Worm (Caenorhabditis elegans) whole organism, L4 larva: ENCODE data around the gene piit-1.

Source experiments
- D1046.2 ChIP-seq: fragments of 200-800 bp; sonication (Bioruptor generic); IDR thresholded peaks from 2 replicates; pipeline ENCODE4 v1.3.6; 2022; ENCODE audit warnings: missing genetic modification characterization, missing compliant biosample characterization
- F26F4.8 ChIP-seq: fragments of 200-800 bp; sonication (Bioruptor generic); conservative IDR thresholded peaks from 2 replicates; pipeline ENCODE4 v1.3.6; 2022; ENCODE audit warnings: missing genetic modification characterization, missing compliant biosample characterization
- F37D6.2 ChIP-seq: sonication (generic microtip); optimal IDR thresholded peaks from 2 replicates; lab custom pipeline; 2016; ENCODE audit warnings: mild to moderate bottlenecking, missing genetic modification characterization, missing compliant biosample characterization
- T26A8.4 ChIP-seq: fragments of 200-800 bp; sonication (Bioruptor generic); IDR thresholded peaks from 2 replicates; pipeline ENCODE4 v1.3.6; 2022; ENCODE audit warnings: missing genetic modification characterization, missing compliant biosample characterization
- Y75B8A.6 ChIP-seq: fragments of 200-800 bp; sonication (Bioruptor generic); IDR thresholded peaks from 2 replicates; pipeline ENCODE4 v1.3.6; 2022; ENCODE audit warnings: missing genetic modification reagents, missing genetic modification characterization, missing compliant biosample characterization
- ZK337.2 ChIP-seq: fragments of 200-800 bp; sonication (Bioruptor generic); IDR thresholded peaks from 2 replicates; pipeline ENCODE4 v1.3.6; 2022; ENCODE audit warnings: missing genetic modification reagents, missing genetic modification characterization, missing compliant biosample characterization
- aha-1 ChIP-seq: fragments of 150-350 bp; peaks from one replicate; lab custom pipeline; 2014; ENCODE audit warnings: missing biosample characterization, missing genetic modification characterization
- ces-1 ChIP-seq: fragments of 150-350 bp; sonication (generic microtip); optimal IDR thresholded peaks from 4 replicates; lab custom pipeline; 2014; ENCODE audit warnings: missing biosample characterization, missing genetic modification reagents, missing genetic modification characterization
- ctbp-1 ChIP-seq: fragments of 200-800 bp; sonication (Bioruptor generic); IDR thresholded peaks from 2 replicates; pipeline ENCODE4 v1.3.6; 2022; ENCODE audit warnings: missing genetic modification reagents, missing genetic modification characterization, missing compliant biosample characterization
- daf-12 ChIP-seq: fragments of 150-350 bp; optimal IDR thresholded peaks from 2 replicates; lab custom pipeline; 2014; ENCODE audit warnings: missing biosample characterization, missing genetic modification reagents, missing genetic modification characterization
- dmd-6 ChIP-seq: fragments of 200-800 bp; sonication (Bioruptor generic); IDR thresholded peaks from 2 replicates; pipeline ENCODE4 v1.3.6; 2022; ENCODE audit warnings: missing genetic modification reagents, missing genetic modification characterization, missing compliant biosample characterization
- dmd-8 ChIP-seq: fragments of 200-800 bp; sonication (Bioruptor generic); IDR thresholded peaks from 2 replicates; pipeline ENCODE4 v1.3.6; 2022; ENCODE audit warnings: missing genetic modification characterization, missing compliant biosample characterization
- dmd-9 ChIP-seq: fragments of 200-800 bp; sonication (Bioruptor generic); IDR thresholded peaks from 2 replicates; pipeline ENCODE4 v1.3.6; 2022; ENCODE audit warnings: missing genetic modification reagents, missing genetic modification characterization, missing compliant biosample characterization
- dpl-1 ChIP-seq: fragments of 150-350 bp; optimal IDR thresholded peaks from 2 replicates; lab custom pipeline; 2014; ENCODE audit warnings: missing biosample characterization, missing genetic modification reagents, missing genetic modification characterization
- duxl-1 ChIP-seq: sonication (generic microtip); optimal IDR thresholded peaks from 2 replicates; lab custom pipeline; 2016; ENCODE audit warnings: mild to moderate bottlenecking, missing genetic modification characterization, moderate library complexity, missing compliant biosample characterization; ENCODE audit not compliant: poor library complexity
- egl-43 ChIP-seq: fragments of 200-800 bp; sonication (Bioruptor generic); IDR thresholded peaks from 2 replicates; pipeline ENCODE4 v1.3.6; 2022; ENCODE audit warnings: missing genetic modification reagents, missing genetic modification characterization, missing compliant biosample characterization
- fkh-10 ChIP-seq: fragments of 150-350 bp; optimal IDR thresholded peaks from 2 replicates; lab custom pipeline; 2014; ENCODE audit warnings: missing biosample characterization, missing genetic modification reagents, missing genetic modification characterization
- hif-1 ChIP-seq, 2 experiments: sonication (generic microtip); optimal IDR thresholded peaks; 2 replicates each; lab custom pipeline; 2016 to 2017; ENCODE audit warnings: missing compliant biosample characterization in 2 of 2, missing genetic modification characterization in 2 of 2, missing genetic modification reagents in 2 of 2, missing genotype in 2 of 2, mild to moderate bottlenecking in 1 of 2
- hlh-11 ChIP-seq: fragments of 200-800 bp; sonication (Bioruptor generic); optimal IDR thresholded peaks from 2 replicates; lab custom pipeline; 2018; ENCODE audit warnings: mild to moderate bottlenecking, missing genetic modification characterization, missing compliant biosample characterization
- hmg-1.1 ChIP-seq: fragments of 200-800 bp; sonication (Bioruptor generic); IDR thresholded peaks from 2 replicates; pipeline ENCODE4 v1.3.6; 2022; ENCODE audit warnings: missing genetic modification reagents, missing genetic modification characterization, missing compliant biosample characterization
- lim-7 ChIP-seq: fragments of 200-800 bp; sonication (Bioruptor generic); IDR thresholded peaks from 2 replicates; pipeline ENCODE4 v1.3.6; 2022; ENCODE audit warnings: missing genetic modification characterization, missing compliant biosample characterization
- lin-1 ChIP-seq: fragments of 200-800 bp; sonication (Bioruptor generic); IDR thresholded peaks from 2 replicates; pipeline ENCODE4 v1.3.6; 2022; ENCODE audit warnings: missing genetic modification reagents, missing genetic modification characterization, missing compliant biosample characterization
- lin-15B ChIP-seq: fragments of 150-350 bp; sonication (generic microtip); optimal IDR thresholded peaks from 3 replicates; lab custom pipeline; 2014; ENCODE audit warnings: missing biosample characterization, missing genetic modification characterization
- lin-29 ChIP-seq: fragments of 200-800 bp; sonication (Bioruptor generic); IDR thresholded peaks from 2 replicates; pipeline ENCODE4 v1.3.6; 2022; ENCODE audit warnings: missing genetic modification reagents, missing genetic modification characterization, missing compliant biosample characterization
- lin-38 ChIP-seq: fragments of 200-800 bp; sonication (Bioruptor generic); IDR thresholded peaks from 2 replicates; pipeline ENCODE4 v1.3.6; 2022; ENCODE audit warnings: missing genetic modification reagents, missing genetic modification characterization, missing compliant biosample characterization
- lsy-2 ChIP-seq, 2 experiments: fragments of 150-350 bp in 1 of 2; sonication (generic microtip) in 1 of 2; optimal IDR thresholded peaks; 2 replicates each; lab custom pipeline; 2014 to 2017; ENCODE audit warnings: missing biosample characterization in 2 of 2, missing genetic modification characterization in 2 of 2
- mdl-1 ChIP-seq, 2 experiments: fragments of 150-350 bp in 1 of 2; sonication (generic microtip) in 1 of 2; optimal IDR thresholded peaks; 2 replicates each; lab custom pipeline; 2014 to 2017; ENCODE audit warnings: missing biosample characterization in 2 of 2, missing genetic modification characterization in 2 of 2
- mdt-29 ChIP-seq: fragments of 200-800 bp; sonication (Bioruptor generic); IDR thresholded peaks from 2 replicates; pipeline ENCODE4 v1.3.6; 2022; ENCODE audit warnings: missing genetic modification reagents, missing genetic modification characterization, missing compliant biosample characterization
- mep-1 ChIP-seq: fragments of 150-350 bp; sonication (generic microtip); optimal IDR thresholded peaks from 3 replicates; lab custom pipeline; 2014; ENCODE audit warnings: missing biosample characterization, missing genetic modification characterization
- mxl-2 ChIP-seq: fragments of 200-800 bp; sonication (Bioruptor generic); conservative IDR thresholded peaks from 2 replicates; pipeline ENCODE4 v1.3.6; 2022; ENCODE audit warnings: missing genetic modification reagents, missing genetic modification characterization, missing compliant biosample characterization
- mxl-3 ChIP-seq: fragments of 200-800 bp; sonication (Bioruptor generic); optimal IDR thresholded peaks from 2 replicates; lab custom pipeline; 2018; ENCODE audit warnings: mild to moderate bottlenecking, missing genetic modification characterization, missing compliant biosample characterization
- nhr-10 ChIP-seq: fragments of 150-350 bp; optimal IDR thresholded peaks from 2 replicates; lab custom pipeline; 2014; ENCODE audit warnings: missing biosample characterization, missing genetic modification characterization
- nhr-25 ChIP-seq: sonication (generic microtip); optimal IDR thresholded peaks from 2 replicates; lab custom pipeline; 2017; ENCODE audit warnings: missing genetic modification characterization, mild to moderate bottlenecking, missing compliant biosample characterization, antibody characterized with exemption, moderate library complexity, borderline replicate concordance; ENCODE audit not compliant: insufficient read depth
- nhr-28 ChIP-seq: fragments of 150-350 bp; optimal IDR thresholded peaks from 2 replicates; lab custom pipeline; 2014; ENCODE audit warnings: missing biosample characterization, missing genetic modification characterization
- nhr-42 ChIP-seq: fragments of 200-800 bp; sonication (Bioruptor generic); IDR thresholded peaks from 2 replicates; pipeline ENCODE4 v1.3.6; 2022; ENCODE audit warnings: missing genetic modification characterization, missing compliant biosample characterization
- nhr-6 ChIP-seq: fragments of 150-350 bp; optimal IDR thresholded peaks from 2 replicates; lab custom pipeline; 2014; ENCODE audit warnings: missing biosample characterization, missing genetic modification characterization
- pha-4 ChIP-seq, 2 experiments: fragments of 150-350 bp in 1 of 2; fragments of 200-800 bp in 1 of 2; sonication (Bioruptor generic) in 1 of 2; IDR thresholded peaks in 1 of 2; optimal IDR thresholded peaks in 1 of 2; 2 replicates each; pipeline versions ENCODE4 v1.3.6 to Lab custom; 2014 to 2022; ENCODE audit warnings: missing genetic modification characterization in 2 of 2, missing genetic modification reagents in 2 of 2, missing biosample characterization in 1 of 2, missing compliant biosample characterization in 1 of 2
- rbr-2 ChIP-seq: sonication (generic microtip); optimal IDR thresholded peaks from 2 replicates; lab custom pipeline; 2016; ENCODE audit warnings: missing genotype, missing genetic modification characterization, missing compliant biosample characterization
- saeg-2 ChIP-seq: fragments of 200-800 bp; sonication (Bioruptor generic); IDR thresholded peaks from 2 replicates; pipeline ENCODE4 v1.3.6; 2022; ENCODE audit warnings: missing genetic modification reagents, missing genetic modification characterization, missing compliant biosample characterization
- skn-1 ChIP-seq: fragments of 150-350 bp; optimal IDR thresholded peaks from 2 replicates; lab custom pipeline; 2014; ENCODE audit warnings: missing biosample characterization, missing genetic modification characterization
- snpc-4 ChIP-seq: fragments of 150-350 bp; optimal IDR thresholded peaks from 2 replicates; lab custom pipeline; 2014; ENCODE audit warnings: missing biosample characterization, missing genetic modification characterization
- tra-1 ChIP-seq: fragments of 200-800 bp; sonication (Bioruptor generic); IDR thresholded peaks from 2 replicates; pipeline ENCODE4 v1.3.6; 2022; ENCODE audit warnings: missing genetic modification reagents, missing genetic modification characterization, missing compliant biosample characterization
- unc-130 ChIP-seq: sonication (generic microtip); optimal IDR thresholded peaks from 2 replicates; lab custom pipeline; 2016; ENCODE audit warnings: missing genetic modification reagents, missing genetic modification characterization, missing compliant biosample characterization
- unc-39 ChIP-seq: sonication (generic microtip); optimal IDR thresholded peaks from 2 replicates; lab custom pipeline; 2017; ENCODE audit warnings: missing biosample characterization, missing genetic modification characterization
- unc-62 ChIP-seq, 3 experiments: fragments of 150-350 bp in 1 of 3; sonication (generic microtip); optimal IDR thresholded peaks in 2 of 3; peaks in 1 of 3; 1 replicate in 1 of 3; 2 replicates in 2 of 3; lab custom pipeline; 2014 to 2017; ENCODE audit warnings: missing biosample characterization in 3 of 3, missing genetic modification characterization in 3 of 3, missing genetic modification reagents in 3 of 3, missing genotype in 1 of 3
- zip-11 ChIP-seq: fragments of 200-800 bp; sonication (Bioruptor generic); IDR thresholded peaks from 2 replicates; pipeline ENCODE4 v1.3.6; 2022; ENCODE audit warnings: missing genetic modification characterization, missing compliant biosample characterization
- ztf-7 ChIP-seq: fragments of 150-350 bp; optimal IDR thresholded peaks from 2 replicates; lab custom pipeline; 2014; ENCODE audit warnings: missing biosample characterization, missing genetic modification characterization

The piit-1 gene

ce11 chrV:11644166-11644565, 34.2 kb upstream of the piit-1 start, which contains the start of gene bir-1 (continued):
- TF ChIP-seq dpl-1 (peak; percentile 75), snpc-4 (tag; lab: Kevin White, UChicago) (no peak), skn-1 (tag; lab: Kevin White, UChicago) (no peak), hlh-11 (tag; lab: Kevin White, UChicago) (peak; percentile 41), ZK337.2 (GFP tag; lab: Robert Waterston, UW) (peak; percentile 44; the same call in 1 of the 2 replicates), lin-38 (peak; percentile 83), T26A8.4 (no peak), nhr-42 (GFP tag; lab: Robert Waterston, UW) (no peak), D1046.2 (no peak), mep-1 (tag; lab: Kevin White, UChicago) (peak; percentile 64), mdt-29 (GFP tag; lab: Robert Waterston, UW) (no peak), unc-130 (GFP tag; lab: Kevin White, UChicago) (peak; percentile 88), dmd-6 (GFP tag; lab: Robert Waterston, UW) (peak; percentile 47; the same call in 1 of the 2 replicates), lin-1 (GFP tag; lab: Robert Waterston, UW) (no peak), nhr-28 (peak; percentile 50), dmd-9 (GFP tag; lab: Robert Waterston, UW) (0 out of 2 replicates have a peak, but pooled peaks have one; percentile 48), mdl-1 (tag; optimal IDR thresholded peaks at IDR 0.05; lab: Kevin White, UChicago) (peak; percentile 44 to 90), nhr-25 (tag; lab: Kevin White, UChicago) (peak; percentile 31)

ce11 chrV:11641298-11641787, 31.4 kb upstream of the piit-1 start:
- TF ChIP-seq rbr-2 (tag; lab: Kevin White, UChicago) (peak; percentile 76), F26F4.8 (GFP tag; lab: Robert Waterston, UW) (no peak), aha-1 (peak; percentile 98), pha-4 (GFP tag; IDR thresholded peaks at IDR 0.05; lab: Robert Waterston, UW) (0 out of 2 replicates have a peak, but pooled peaks have one; percentile 7), pha-4 (tag; optimal IDR thresholded peaks at IDR 0.05; lab: Kevin White, UChicago) (no peak), tra-1 (GFP tag; lab: Robert Waterston, UW) (peak; percentile 52; the same call in 1 of the 2 replicates), ctbp-1 (GFP tag; lab: Robert Waterston, UW) (peak; percentile 85), lin-29 (GFP tag; lab: Robert Waterston, UW) (no peak), T26A8.4 (no peak), fkh-10 (GFP tag; lab: Kevin White, UChicago) (peak; percentile 41), ces-1 (GFP tag; lab: Kevin White, UChicago) (peak; percentile 44), lim-7 (GFP tag; lab: Robert Waterston, UW) (no peak), dmd-6 (GFP tag; lab: Robert Waterston, UW) (no peak; the same call in 1 of the 2 replicates), hlh-11 (tag; lab: Kevin White, UChicago) (peak; percentile 30), Y75B8A.6 (no peak), lsy-2 (tag; optimal IDR thresholded peaks at IDR 0.05; lab: Kevin White, UChicago) (peak; percentile 45 to 60), duxl-1 (no peak), unc-39 (tag; lab: Kevin White, UChicago) (no peak), lin-15B (no peak), dmd-8 (no peak), daf-12 (tag; lab: Kevin White, UChicago) (no peak), saeg-2 (GFP tag; lab: Robert Waterston, UW) (no peak), mep-1 (tag; lab: Kevin White, UChicago) (peak; percentile 70), mxl-3 (GFP tag; lab: Kevin White, UChicago) (peak; percentile 15), unc-62 (GFP tag; optimal IDR thresholded peaks at IDR 0.05 in 1 of 2; lab: Kevin White, UChicago) (peak in 1 of 2 experiments; percentile 98), unc-62 (tag; optimal IDR thresholded peaks at IDR 0.05; lab: Kevin White, UChicago) (no peak), lin-1 (GFP tag; lab: Robert Waterston, UW) (no peak), F37D6.2 (tag; lab: Kevin White, UChicago) (peak; percentile 53), mxl-2 (GFP tag; lab: Robert Waterston, UW) (no peak), unc-130 (GFP tag; lab: Kevin White, UChicago) (no peak), mdl-1 (tag; optimal IDR thresholded peaks at IDR 0.05; lab: Kevin White, UChicago) (peak in 1 of 2 experiments; percentile 74), nhr-6 (tag; lab: Kevin White, UChicago) (no peak), ztf-7 (no peak), zip-11 (GFP tag; lab: Robert Waterston, UW) (no peak), hif-1 (tag; optimal IDR thresholded peaks at IDR 0.05; lab: Kevin White, UChicago) (peak in 1 of 2 experiments; percentile 40), hmg-1.1 (GFP tag; lab: Robert Waterston, UW) (peak; percentile 61; the same call in 1 of the 2 replicates), egl-43 (peak; percentile 61; the same call in 1 of the 2 replicates), nhr-10 (tag; lab: Kevin White, UChicago) (no peak)
